Worm (Caenorhabditis elegans): ENCODE measurements around the gene srsx-31.

DNA sequence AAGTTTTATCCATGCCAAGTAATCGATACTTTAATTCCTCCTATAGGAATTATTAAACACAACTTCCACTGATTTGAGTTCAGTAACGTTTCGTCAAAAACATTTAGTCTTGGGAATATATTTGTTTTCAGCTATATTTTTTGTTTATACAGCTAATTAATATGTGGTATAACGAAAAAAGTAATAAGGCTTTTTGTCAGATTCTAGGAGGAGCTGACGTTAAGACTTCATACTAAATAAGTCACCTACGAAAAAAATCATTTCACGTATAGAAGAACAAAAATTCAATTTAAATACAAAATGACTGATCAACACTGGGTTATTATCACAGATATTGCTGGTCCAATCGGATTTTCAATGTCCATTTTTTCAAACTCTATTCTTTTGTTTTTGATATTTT, 13.9 kb upstream of the srsx-31 start, which contains the start of gene str-115:
- TF ChIP-seq T22C8.4 (GFP tag; IDR thresholded peaks at IDR 0.05) = no peak
- TF ChIP-seq tab-1 (GFP tag; IDR thresholded peaks at IDR 0.05) = no peak
- no peak for TF ChIP-seq flt-1 (GFP tag; IDR thresholded peaks at IDR 0.05)

All from whole organism, midembryonic.